Worm (Caenorhabditis elegans): ENCODE data around the gene idhb-1.

The idhb-1 gene

DNA sequence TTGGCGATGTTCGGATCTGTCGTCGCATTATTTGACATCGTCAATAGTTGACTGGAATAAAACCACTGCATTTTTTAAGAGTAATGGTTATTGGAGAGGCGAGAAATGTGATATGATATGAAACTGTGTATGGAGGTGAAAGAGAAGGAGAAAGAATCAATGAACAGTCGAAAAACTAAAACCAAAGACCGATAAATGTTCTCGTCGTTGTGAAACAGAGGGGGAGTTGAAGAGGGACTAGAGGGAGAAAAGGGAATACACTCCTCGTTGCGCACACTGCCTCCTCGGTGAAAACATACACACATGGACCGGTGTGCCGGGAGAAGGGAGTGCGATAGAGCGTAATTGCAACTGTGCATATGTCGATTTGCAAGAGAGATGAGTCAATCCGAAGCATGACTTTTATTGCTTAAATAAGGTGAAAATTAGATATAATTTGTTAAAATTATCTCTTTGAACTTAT, 4.3 kb downstream of the idhb-1 start, which contains the start of gene sym-4 (continued):
- TF ChIP-seq daf-8 (GFP tag; IDR thresholded peaks at IDR 0.05) (no peak), saeg-2 (GFP tag; IDR thresholded peaks at IDR 0.05) (no peak), dve-1 (tag; optimal IDR thresholded peaks at IDR 0.05; ENCODE audit: insufficient read depth) (peak; percentile 99), nhr-42 (GFP tag; IDR thresholded peaks at IDR 0.05) (peak; percentile 82; the same call in 1 of the 2 replicates), ZK337.2 (GFP tag; IDR thresholded peaks at IDR 0.05) (no peak), nhr-111 (GFP tag; optimal IDR thresholded peaks at IDR 0.05) (no peak), skn-1 (tag; optimal IDR thresholded peaks at IDR 0.05) (no peak), php-3 (GFP tag; IDR thresholded peaks at IDR 0.05) (peak; percentile 49; the same call in 1 of the 2 replicates), Y48G9A.11 (GFP tag; IDR thresholded peaks at IDR 0.05) (no peak), pha-4 (GFP tag; IDR thresholded peaks at IDR 0.05) (peak; percentile 25; the same call in 1 of the 2 replicates), pha-4 (tag; optimal IDR thresholded peaks at IDR 0.05) (peak; percentile 35), nhr-28 (tag; optimal IDR thresholded peaks at IDR 0.05) (peak; percentile 98), ztf-7 (tag; optimal IDR thresholded peaks at IDR 0.05) (peak; percentile 27), ama-1 (optimal IDR thresholded peaks at IDR 0.05) (peak; percentile 24), nhr-6 (tag; optimal IDR thresholded peaks at IDR 0.05) (peak; percentile 91), hif-1 (tag; optimal IDR thresholded peaks at IDR 0.05) (peak in 1 of 2 experiments; percentile 74), nhr-77 (tag; optimal IDR thresholded peaks at IDR 0.05) (peak; percentile 97), ces-1 (GFP tag; optimal IDR thresholded peaks at IDR 0.05) (no peak), lin-29 (GFP tag; IDR thresholded peaks at IDR 0.05) (no peak), lin-15B (tag; optimal IDR thresholded peaks at IDR 0.05) (no peak), egl-43 (GFP tag; IDR thresholded peaks at IDR 0.05) (peak; percentile 71), spr-1 (tag; optimal IDR thresholded peaks at IDR 0.05) (peak; percentile 82), snpc-4 (tag; optimal IDR thresholded peaks at IDR 0.05) (no peak), lim-7 (GFP tag; IDR thresholded peaks at IDR 0.05) (0 out of 2 replicates have a peak, but pooled peaks have one; percentile 43)

DNA sequence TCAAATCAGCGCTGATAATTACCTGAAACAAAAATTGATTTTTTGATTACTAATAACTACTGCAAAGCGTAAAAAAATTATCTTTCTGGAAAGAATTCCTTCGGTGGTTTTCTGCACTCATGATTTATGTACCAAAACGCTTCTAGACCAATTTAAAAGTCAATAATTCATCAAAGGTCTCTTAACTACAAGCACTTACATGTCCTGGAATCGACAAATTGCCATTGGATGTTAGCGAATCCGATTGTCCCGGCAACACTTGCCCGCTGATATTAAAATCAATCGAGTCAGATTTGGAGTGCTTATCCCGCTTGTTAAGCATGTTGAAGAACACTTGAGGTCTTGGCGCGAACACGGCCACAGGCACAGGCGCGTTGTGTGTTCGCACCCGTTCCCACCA, 8.7 kb downstream of the idhb-1 start:
- no peak for TF ChIP-seq nhr-42 (GFP tag; IDR thresholded peaks at IDR 0.05)
- no peak for TF ChIP-seq ceh-28 (tag; optimal IDR thresholded peaks at IDR 0.05)
- no peak for TF ChIP-seq madf-5 (GFP tag; IDR thresholded peaks at IDR 0.05)
- no peak for TF ChIP-seq Y48G9A.11 (GFP tag; IDR thresholded peaks at IDR 0.05)
- TF ChIP-seq ceh-32 (tag; optimal IDR thresholded peaks at IDR 0.05; ENCODE audit: poor library complexity), result no peak
- no peak for TF ChIP-seq daf-19 (GFP tag; conservative IDR thresholded peaks at IDR 0.05)
- no peak for TF ChIP-seq spr-1 (tag; optimal IDR thresholded peaks at IDR 0.05)
- peak; percentile 70 for TF ChIP-seq aha-1 (tag)
- TF ChIP-seq snpc-1.2 (GFP tag; IDR thresholded peaks at IDR 0.05), result 0 out of 2 replicates have a peak, but pooled peaks have one; percentile 19
- peak in 1 of 2 experiments; percentile 60 for TF ChIP-seq unc-62 (GFP tag; optimal IDR thresholded peaks at IDR 0.05 in 1 of 2)
- TF ChIP-seq unc-62 (tag; optimal IDR thresholded peaks at IDR 0.05), result no peak
- TF ChIP-seq zfp-3 (GFP tag; conservative IDR thresholded peaks at IDR 0.05), result no peak
- TF ChIP-seq hmg-1.1 (GFP tag; IDR thresholded peaks at IDR 0.05), result no peak
- no peak for TF ChIP-seq lim-7 (GFP tag; IDR thresholded peaks at IDR 0.05)

DNA sequence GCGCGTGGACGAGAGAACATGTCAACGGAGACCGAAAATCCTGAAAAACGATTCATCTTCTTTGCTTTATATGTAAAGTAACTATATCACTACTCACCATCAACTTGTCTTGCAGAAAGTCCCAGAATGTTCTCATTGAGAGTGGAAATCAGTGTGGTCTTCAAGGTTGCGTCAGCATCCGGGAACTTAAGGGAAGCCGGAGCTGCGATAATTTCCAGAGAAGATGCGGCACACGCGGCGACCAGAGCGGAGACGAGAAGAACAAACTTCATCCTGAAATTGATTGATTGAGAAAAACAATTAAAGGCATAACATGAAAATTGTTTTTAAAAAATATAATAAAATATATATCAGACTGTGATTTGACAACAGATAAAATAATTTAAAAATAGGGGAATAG, 9.6 kb downstream of the idhb-1 start, which contains the start of gene vha-20:
Gene vha-20, minus strand, starts transcription at position 273 of the 400 bp plus-strand sequence.
- TF ChIP-seq zfp-2 (tag; optimal IDR thresholded peaks at IDR 0.05), result no peak
- no peak for TF ChIP-seq unc-39 (tag; optimal IDR thresholded peaks at IDR 0.05)
- no peak for TF ChIP-seq daf-8 (GFP tag; IDR thresholded peaks at IDR 0.05)
- TF ChIP-seq T26A8.4 (GFP tag; IDR thresholded peaks at IDR 0.05), result no peak
- TF ChIP-seq saeg-2 (GFP tag; IDR thresholded peaks at IDR 0.05), result no peak
- no peak for TF ChIP-seq dpl-1 (GFP tag; optimal IDR thresholded peaks at IDR 0.05)
- TF ChIP-seq ceh-20 (GFP tag; IDR thresholded peaks at IDR 0.05), result no peak
- no peak for TF ChIP-seq ces-1 (GFP tag; optimal IDR thresholded peaks at IDR 0.05)
- TF ChIP-seq nhr-48 (tag; optimal IDR thresholded peaks at IDR 0.05), result no peak
- no peak for TF ChIP-seq tag-97 (GFP tag; IDR thresholded peaks at IDR 0.05)
- no peak for TF ChIP-seq lin-15B (tag; optimal IDR thresholded peaks at IDR 0.05)
- peak; percentile 17 for TF ChIP-seq nhr-102 (tag; optimal IDR thresholded peaks at IDR 0.05)
- no peak for TF ChIP-seq php-3 (GFP tag; IDR thresholded peaks at IDR 0.05)
- peak; percentile 9 for TF ChIP-seq nhr-111 (GFP tag; optimal IDR thresholded peaks at IDR 0.05)
- no peak for TF ChIP-seq vab-7 (GFP tag; IDR thresholded peaks at IDR 0.05)
- no peak for TF ChIP-seq fos-1 (tag; optimal IDR thresholded peaks at IDR 0.05)
- no peak for TF ChIP-seq mxl-3 (GFP tag; optimal IDR thresholded peaks at IDR 0.05)
- TF ChIP-seq hlh-30 (tag; optimal IDR thresholded peaks at IDR 0.05; ENCODE audit: insufficient read depth), result no peak
- no peak for TF ChIP-seq lim-7 (GFP tag; IDR thresholded peaks at IDR 0.05)
- no peak for TF ChIP-seq duxl-1 (tag; optimal IDR thresholded peaks at IDR 0.05; ENCODE audit: poor library complexity)
- TF ChIP-seq ctbp-1 (GFP tag; IDR thresholded peaks at IDR 0.05), result 0 out of 2 replicates have a peak, but pooled peaks have one; percentile 9
- peak; percentile 26 for TF ChIP-seq ama-1 (optimal IDR thresholded peaks at IDR 0.05)
- no peak for TF ChIP-seq jun-1 (tag; optimal IDR thresholded peaks at IDR 0.05)

All from whole organism, L4 larva.